Worm (Caenorhabditis elegans) whole organism, L3 larva: Measurements from ENCODE around the gene best-13.

Experiments used
- ama-1 ChIP-seq: fragments of 150-350 bp; optimal IDR thresholded peaks from 2 replicates; lab custom pipeline; 2018
- elt-1 ChIP-seq: fragments of 150-350 bp; optimal IDR thresholded peaks from 2 replicates; lab custom pipeline; 2014; ENCODE audit warnings: missing biosample characterization, missing genetic modification characterization
- nhr-237 ChIP-seq: fragments of 150-350 bp; optimal IDR thresholded peaks from 2 replicates; lab custom pipeline; 2014; ENCODE audit warnings: missing biosample characterization, missing genetic modification characterization
- pha-4 ChIP-seq: fragments of 150-350 bp; optimal IDR thresholded peaks from 2 replicates; lab custom pipeline; 2014; ENCODE audit warnings: missing biosample characterization, missing genetic modification reagents, missing genetic modification characterization

DNA sequence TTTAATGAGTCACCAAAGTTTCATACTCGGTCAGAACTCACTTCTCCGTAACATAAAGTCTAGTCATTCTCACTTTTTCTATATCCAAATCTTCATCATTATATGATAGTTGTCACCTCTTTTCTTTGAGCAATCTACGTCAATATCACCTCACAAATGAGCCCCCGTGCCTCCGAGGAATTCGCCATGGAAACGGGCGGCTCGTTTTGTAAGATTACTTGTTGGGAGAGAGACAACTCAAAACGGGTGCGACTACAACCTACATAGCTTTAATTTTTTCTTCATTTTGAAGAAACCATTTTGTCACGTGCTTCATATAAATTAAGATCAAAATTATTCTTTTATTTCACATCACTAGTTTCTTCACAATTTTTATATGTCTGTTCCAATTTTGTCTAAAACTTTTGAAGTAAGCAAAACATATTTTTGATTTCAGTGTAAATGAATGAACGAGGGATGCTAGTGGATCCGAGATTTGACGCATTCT lies 24.8 kb upstream of the best-13 start, which contains the start of gene nhr-4:
- no peak for TF ChIP-seq pha-4 (tag; lab: Kevin White, UChicago)
- no peak for TF ChIP-seq ama-1
- no peak for TF ChIP-seq nhr-237 (tag; lab: Kevin White, UChicago)
- TF ChIP-seq elt-1 (tag; lab: Kevin White, UChicago) = no peak
